Fruit fly (Drosophila melanogaster) whole organism, wandering third instar larva: ENCODE results near the gene CG46399.

ENCODE experiments used
- Abd-B ChIP-seq: fragments of >200 bp; optimal IDR thresholded peaks from 2 replicates; lab custom pipeline; 2017; ENCODE audit warnings: missing biosample characterization, missing genetic modification characterization
- CrebA ChIP-seq: fragments of 200-800 bp; sonication (Bioruptor generic); optimal IDR thresholded peaks from 2 replicates; lab custom pipeline; 2016; ENCODE audit warnings: missing biosample characterization, mild to moderate bottlenecking, missing genetic modification characterization, borderline replicate concordance
- Dif ChIP-seq: fragments of 200-275, 200-300 bp; sonication (Bioruptor generic); optimal IDR thresholded peaks from 2 replicates; lab custom pipeline; 2018; ENCODE audit warnings: missing biosample characterization, missing genetic modification characterization; ENCODE audit not compliant: partially characterized antibody
- GATAd ChIP-seq: sonication (Bioruptor generic); optimal IDR thresholded peaks from 2 replicates; lab custom pipeline; 2016; ENCODE audit warnings: missing biosample characterization, missing genetic modification characterization
- HLH106 ChIP-seq: fragments of 200-800 bp; optimal IDR thresholded peaks from 3 replicates; lab custom pipeline; 2019; ENCODE audit warnings: missing biosample characterization, mild to moderate bottlenecking, missing genetic modification characterization, moderate library complexity
- Hnf4 ChIP-seq: fragments of 200-800 bp; sonication (Bioruptor generic); optimal IDR thresholded peaks from 2 replicates; lab custom pipeline; 2016; ENCODE audit warnings: missing biosample characterization, mild to moderate bottlenecking, missing genetic modification characterization
- Hr78 ChIP-seq: fragments of >200 bp; optimal IDR thresholded peaks from 2 replicates; lab custom pipeline; 2017; ENCODE audit warnings: missing biosample characterization, missing genetic modification characterization
- Hr83 ChIP-seq: fragments of 200-300 bp; sonication (Bioruptor generic); optimal IDR thresholded peaks from 2 replicates; lab custom pipeline; 2016; ENCODE audit warnings: missing biosample characterization, mild to moderate bottlenecking, missing genetic modification characterization, moderate library complexity; ENCODE audit not compliant: poor library complexity, severe bottlenecking
- Jra ChIP-seq: sonication (Bioruptor generic); optimal IDR thresholded peaks from 2 replicates; lab custom pipeline; 2016; ENCODE audit warnings: missing biosample characterization, missing genetic modification characterization
- Mio ChIP-seq: sonication (Bioruptor generic); optimal IDR thresholded peaks from 2 replicates; lab custom pipeline; 2016; ENCODE audit warnings: missing biosample characterization, missing genetic modification characterization
- OdsH ChIP-seq: fragments of 200-800 bp; sonication (Bioruptor generic); optimal IDR thresholded peaks from 2 replicates; lab custom pipeline; 2016; ENCODE audit warnings: missing biosample characterization, mild to moderate bottlenecking, missing genetic modification characterization
- Sp1 ChIP-seq: fragments of 200-800 bp; sonication (Bioruptor generic); optimal IDR thresholded peaks from 3 replicates; lab custom pipeline; 2019; ENCODE audit warnings: missing biosample characterization, mild to moderate bottlenecking, missing genetic modification characterization, moderate library complexity
- br ChIP-seq: fragments of 200-800 bp; sonication (Bioruptor generic); optimal IDR thresholded peaks from 2 replicates; lab custom pipeline; 2016; ENCODE audit warnings: missing biosample characterization, missing genetic modification characterization
- brk ChIP-seq: fragments of 200-800 bp; sonication (Bioruptor generic); optimal IDR thresholded peaks from 2 replicates; lab custom pipeline; 2016; ENCODE audit warnings: missing biosample characterization, mild to moderate bottlenecking, missing genetic modification characterization
- dmrt93B ChIP-seq: fragments of 200-800 bp; sonication (Bioruptor generic); optimal IDR thresholded peaks from 2 replicates; lab custom pipeline; 2018; ENCODE audit warnings: missing biosample characterization, mild to moderate bottlenecking, missing genetic modification characterization
- ey ChIP-seq: fragments of 200-800 bp; sonication (Bioruptor generic); optimal IDR thresholded peaks from 2 replicates; lab custom pipeline; 2016; ENCODE audit warnings: missing biosample characterization, missing genetic modification characterization
- foxo ChIP-seq, 2 experiments: fragments of 200-800 bp; sonication (Bioruptor generic); optimal IDR thresholded peaks; 2 replicates in 1 of 2; 3 replicates in 1 of 2; lab custom pipeline; 2016 to 2017; ENCODE audit warnings: missing biosample characterization in 2 of 2, missing genetic modification characterization in 2 of 2
- fru ChIP-seq: fragments of 200-800 bp; sonication (Bioruptor generic); optimal IDR thresholded peaks from 3 replicates; lab custom pipeline; 2016; ENCODE audit warnings: missing biosample characterization, mild to moderate bottlenecking, missing genetic modification characterization
- h ChIP-seq: fragments of 200-800 bp; sonication (Bioruptor generic); optimal IDR thresholded peaks from 3 replicates; lab custom pipeline; 2016; ENCODE audit warnings: missing biosample characterization, mild to moderate bottlenecking, missing genetic modification characterization
- psq ChIP-seq: fragments of 200-800 bp; sonication (Bioruptor generic); optimal IDR thresholded peaks from 3 replicates; lab custom pipeline; 2017; ENCODE audit warnings: missing biosample characterization, mild to moderate bottlenecking, missing genetic modification characterization, moderate library complexity
- rgr ChIP-seq: fragments of 200-800 bp; sonication (Bioruptor generic); optimal IDR thresholded peaks from 3 replicates; lab custom pipeline; 2016; ENCODE audit warnings: missing biosample characterization, mild to moderate bottlenecking, missing genetic modification characterization
- sv ChIP-seq: fragments of 200-800 bp; sonication (Bioruptor generic); optimal IDR thresholded peaks from 3 replicates; lab custom pipeline; 2016; ENCODE audit warnings: missing biosample characterization, missing genetic modification characterization
- tai ChIP-seq: sonication (Bioruptor generic); optimal IDR thresholded peaks from 2 replicates; lab custom pipeline; 2016; ENCODE audit warnings: missing biosample characterization, missing genetic modification characterization
- usp ChIP-seq: fragments of >200 bp; optimal IDR thresholded peaks from 2 replicates; lab custom pipeline; 2017; ENCODE audit warnings: missing biosample characterization, missing genetic modification characterization
- woc ChIP-seq: sonication (Bioruptor generic); optimal IDR thresholded peaks from 2 replicates; lab custom pipeline; 2016; ENCODE audit warnings: missing biosample characterization, mild to moderate bottlenecking, missing genetic modification characterization

CG46399 gene

dm6 chrX:14896310-14896709 lies 37.3 kb downstream of the CG46399 start:
- TF ChIP-seq ey (GFP tag; lab: Kevin White, UChicago) (no peak), br (GFP tag; lab: Kevin White, UChicago) (no peak), psq (GFP tag; lab: Kevin White, UChicago) (no peak), Jra (GFP tag; lab: Kevin White, UChicago) (no peak)

- no peak for TF ChIP-seq brk (GFP tag; lab: Kevin White, UChicago)
- no peak for TF ChIP-seq CrebA (GFP tag; lab: Kevin White, UChicago)
- TF ChIP-seq psq (GFP tag; lab: Kevin White, UChicago): no peak
- no peak for TF ChIP-seq GATAd (GFP tag; lab: Kevin White, UChicago)
- no peak for TF ChIP-seq OdsH (GFP tag; lab: Kevin White, UChicago)
- no peak for TF ChIP-seq fru (GFP tag; lab: Kevin White, UChicago)
- no peak for TF ChIP-seq Sp1 (GFP tag; lab: Kevin White, UChicago)
- no peak for TF ChIP-seq Hr78 (GFP tag; lab: Kevin White, UChicago)
- no peak for TF ChIP-seq sv (GFP tag; lab: Kevin White, UChicago)
- TF ChIP-seq Abd-B (GFP tag; lab: Kevin White, UChicago): no peak
- TF ChIP-seq Hr83 (GFP tag; lab: Kevin White, UChicago): no peak
Observed at dm6 chrX:14896791-14897190, 37.7 kb downstream of the CG46399 start, which contains the start of gene CG9514. Gene CG9514, minus strand, starts transcription at chrX:14896891.

- no peak for TF ChIP-seq rgr
- TF ChIP-seq usp: no peak
- TF ChIP-seq brk (GFP tag; lab: Kevin White, UChicago): no peak
- TF ChIP-seq br (GFP tag; lab: Kevin White, UChicago): no peak
- TF ChIP-seq tai (GFP tag; lab: Kevin White, UChicago): no peak
- TF ChIP-seq h (GFP tag; lab: Kevin White, UChicago): peak; percentile 16
- TF ChIP-seq Sp1 (GFP tag; lab: Kevin White, UChicago): peak; percentile 41
- TF ChIP-seq fru (GFP tag; lab: Kevin White, UChicago): peak; percentile 61
- peak; percentile 13 for TF ChIP-seq dmrt93B
- TF ChIP-seq HLH106: no peak
- no peak for TF ChIP-seq Dif (GFP tag; lab: Kevin White, UChicago)
- TF ChIP-seq OdsH (GFP tag; lab: Kevin White, UChicago): no peak
- TF ChIP-seq CrebA (GFP tag; lab: Kevin White, UChicago): no peak
- TF ChIP-seq woc: no peak
- TF ChIP-seq Hr83 (GFP tag; lab: Kevin White, UChicago): no peak
- peak; percentile 1 for TF ChIP-seq psq (GFP tag; lab: Kevin White, UChicago)
Observed at dm6 chrX:14897592-14897991, 38.5 kb downstream of the CG46399 start.

- TF ChIP-seq woc (no peak), CrebA (GFP tag; lab: Kevin White, UChicago) (peak; percentile 2), Abd-B (GFP tag; lab: Kevin White, UChicago) (no peak)
Observed at dm6 chrX:14905499-14906044, 46.5 kb downstream of the CG46399 start, which contains the start of gene CG9512. Gene CG9512, minus strand, starts transcription at chrX:14905549.

dm6 chrX:14909051-14909450 lies 50.0 kb downstream of the CG46399 start:
- TF ChIP-seq Hnf4 (GFP tag; lab: Kevin White, UChicago) (peak; percentile 10), HLH106 (peak; percentile 25), h (GFP tag; lab: Kevin White, UChicago) (peak; percentile 11), CrebA (GFP tag; lab: Kevin White, UChicago) (no peak), woc (no peak), rgr (peak; percentile 24), Hr83 (GFP tag; lab: Kevin White, UChicago) (no peak), fru (GFP tag; lab: Kevin White, UChicago) (peak; percentile 10), Mio (GFP tag; lab: Kevin White, UChicago) (no peak), Abd-B (GFP tag; lab: Kevin White, UChicago) (no peak), dmrt93B (no peak), foxo (GFP tag; optimal IDR thresholded peaks at IDR 0.05; lab: Kevin White, UChicago) (peak in 1 of 2 experiments; percentile 3)
